Worm (Caenorhabditis elegans): ENCODE results near the gene B0507.5.

The B0507.5 gene

DNA sequence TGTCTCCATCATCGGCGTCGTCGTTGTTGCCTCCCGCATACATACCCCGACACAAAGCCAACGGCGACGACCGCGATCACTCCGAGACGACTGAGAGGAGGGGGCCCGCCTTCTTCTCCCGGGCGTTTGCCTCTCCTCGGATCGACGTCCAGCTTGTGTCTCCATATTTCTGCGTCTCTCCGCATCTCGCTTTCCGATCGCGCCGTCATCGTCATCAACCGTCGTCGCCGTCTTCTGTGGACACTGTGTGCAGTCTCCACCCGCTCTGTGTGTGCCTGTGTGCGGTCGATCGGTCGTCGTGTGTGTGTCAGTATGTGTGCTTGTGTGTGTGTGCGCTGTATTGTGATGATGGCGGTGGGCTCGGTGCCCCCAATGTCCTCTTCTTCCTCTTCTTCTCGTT lies 32.0 kb downstream of the B0507.5 start:
- TF ChIP-seq fos-1 (tag; optimal IDR thresholded peaks at IDR 0.05) (peak; percentile 30), ceh-82 (tag; optimal IDR thresholded peaks at IDR 0.05) (no peak), nhr-129 (tag; optimal IDR thresholded peaks at IDR 0.05) (peak; percentile 72), F13H6.1 (tag; optimal IDR thresholded peaks at IDR 0.05) (peak; percentile 50)

DNA sequence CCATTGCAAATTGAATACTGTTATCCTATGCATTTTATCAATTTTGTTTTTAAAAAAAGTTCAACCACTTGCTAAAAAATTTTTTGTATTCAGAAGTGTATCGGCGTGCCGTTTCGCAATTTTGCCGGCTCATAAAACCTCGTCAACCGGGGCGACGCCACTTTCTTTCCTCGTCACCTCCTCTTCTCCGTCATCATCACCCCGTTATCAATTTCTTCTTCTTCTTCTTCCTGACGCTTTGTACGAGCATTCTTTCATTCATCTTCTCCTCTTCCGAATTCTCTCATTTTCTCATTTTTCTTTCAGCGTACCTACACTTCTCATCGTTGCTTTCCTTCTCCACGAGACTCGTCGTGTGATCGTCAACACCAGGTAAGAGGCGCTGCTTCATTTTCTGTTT lies 32.8 kb downstream of the B0507.5 start, which contains the start of gene sup-37:
Gene sup-37, plus strand, starts transcription at position 301 of the 400 bp plus-strand sequence.
- TF ChIP-seq nhr-237 (tag; optimal IDR thresholded peaks at IDR 0.05) = no peak
- no peak for TF ChIP-seq ztf-11 (tag; optimal IDR thresholded peaks at IDR 0.05)
- no peak for TF ChIP-seq Y55F3AM.14 (GFP tag; optimal IDR thresholded peaks at IDR 0.05)
- TF ChIP-seq egl-27 (tag; optimal IDR thresholded peaks at IDR 0.05) = no peak
- no peak for TF ChIP-seq fos-1 (tag; optimal IDR thresholded peaks at IDR 0.05)
- TF ChIP-seq peb-1 (tag; optimal IDR thresholded peaks at IDR 0.05) = no peak
- TF ChIP-seq mbf-1 (tag; optimal IDR thresholded peaks at IDR 0.05) = no peak
- no peak for TF ChIP-seq unc-39 (tag; optimal IDR thresholded peaks at IDR 0.05)
- TF ChIP-seq skn-1 (tag; optimal IDR thresholded peaks at IDR 0.05) = no peak
- no peak for TF ChIP-seq nhr-21 (tag; optimal IDR thresholded peaks at IDR 0.05)
- TF ChIP-seq sem-4 (tag; optimal IDR thresholded peaks at IDR 0.05) = no peak
- TF ChIP-seq F13H6.1 (tag; optimal IDR thresholded peaks at IDR 0.05) = no peak
- TF ChIP-seq unc-55 (GFP tag; optimal IDR thresholded peaks at IDR 0.05) = no peak
- no peak for TF ChIP-seq ama-1 (optimal IDR thresholded peaks at IDR 0.05)
- TF ChIP-seq lin-39 (tag; optimal IDR thresholded peaks at IDR 0.05) = no peak
- no peak for TF ChIP-seq zag-1 (tag; optimal IDR thresholded peaks at IDR 0.05)

DNA sequence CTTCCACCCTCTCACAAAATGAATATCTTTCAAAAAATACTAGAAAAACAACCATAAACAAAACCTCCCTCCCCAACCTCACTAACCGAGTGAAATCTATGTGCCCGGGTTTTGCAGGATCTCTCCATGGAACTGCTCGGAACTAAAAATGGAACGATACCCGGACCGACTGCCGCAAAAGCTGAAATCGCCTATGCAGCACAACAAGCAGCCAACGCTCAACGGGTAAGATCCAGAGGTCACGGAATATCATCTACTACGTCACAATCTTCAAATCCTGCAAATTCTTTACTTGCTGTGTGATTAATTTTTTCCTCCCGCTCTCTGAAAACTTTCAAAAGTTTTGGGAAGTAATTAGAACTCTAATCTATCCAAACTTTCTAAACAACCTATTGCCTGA lies 35.9 kb downstream of the B0507.5 start:
- no peak for TF ChIP-seq ceh-16 (tag; optimal IDR thresholded peaks at IDR 0.05)
- TF ChIP-seq C34F6.9 (tag; optimal IDR thresholded peaks at IDR 0.05) = no peak
- no peak for TF ChIP-seq lin-11 (tag; optimal IDR thresholded peaks at IDR 0.05)
- no peak for TF ChIP-seq sma-3 (GFP tag; optimal IDR thresholded peaks at IDR 0.05)
- TF ChIP-seq fos-1 (tag; optimal IDR thresholded peaks at IDR 0.05) = no peak
- TF ChIP-seq lsy-2 (tag; optimal IDR thresholded peaks at IDR 0.05) = no peak
- TF ChIP-seq alr-1 (tag; optimal IDR thresholded peaks at IDR 0.05) = no peak
- TF ChIP-seq aly-2 (tag; optimal IDR thresholded peaks at IDR 0.05) = no peak
- no peak for TF ChIP-seq nhr-11 (tag; optimal IDR thresholded peaks at IDR 0.05)

DNA sequence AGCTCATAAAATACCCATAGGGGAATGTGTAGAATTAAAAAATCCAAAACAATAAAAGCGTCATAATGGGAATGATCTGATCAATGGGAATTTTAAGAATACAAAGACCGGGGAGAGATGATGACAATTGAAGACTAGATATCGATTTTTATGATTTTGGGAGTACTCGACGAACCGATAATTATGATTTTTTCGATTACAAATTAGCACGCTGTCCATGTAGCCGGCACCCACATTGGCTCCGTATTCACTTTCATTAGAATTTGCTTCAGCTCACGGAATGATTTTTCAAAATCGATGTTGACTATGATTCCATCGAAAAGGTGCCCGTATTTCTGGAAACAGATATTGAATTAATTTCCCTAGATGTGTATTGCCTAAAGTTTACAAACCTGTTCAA lies 39.3 kb downstream of the B0507.5 start:
- TF ChIP-seq snpc-4 (tag; optimal IDR thresholded peaks at IDR 0.05) = no peak

DNA sequence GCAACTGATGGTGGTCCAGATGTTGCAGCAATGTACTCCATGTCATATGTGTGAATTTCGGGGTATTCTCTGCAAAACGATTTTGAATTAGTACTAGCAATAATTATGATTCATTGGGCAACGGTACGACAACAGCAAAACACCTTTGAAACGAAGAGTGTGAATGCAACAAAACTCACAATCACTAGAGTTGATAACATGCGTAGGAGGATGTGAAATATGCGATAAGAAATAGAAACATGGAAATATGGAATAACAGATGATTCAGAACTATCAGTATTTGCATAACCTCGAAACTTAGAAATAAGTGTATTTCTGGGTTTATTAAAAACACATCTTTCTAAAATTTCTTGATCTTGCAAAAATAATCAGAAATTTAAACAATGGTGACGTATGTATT lies 42.0 kb downstream of the B0507.5 start:
- TF ChIP-seq ztf-11 (tag; optimal IDR thresholded peaks at IDR 0.05) (no peak), fos-1 (tag; optimal IDR thresholded peaks at IDR 0.05) (peak; percentile 66)

DNA sequence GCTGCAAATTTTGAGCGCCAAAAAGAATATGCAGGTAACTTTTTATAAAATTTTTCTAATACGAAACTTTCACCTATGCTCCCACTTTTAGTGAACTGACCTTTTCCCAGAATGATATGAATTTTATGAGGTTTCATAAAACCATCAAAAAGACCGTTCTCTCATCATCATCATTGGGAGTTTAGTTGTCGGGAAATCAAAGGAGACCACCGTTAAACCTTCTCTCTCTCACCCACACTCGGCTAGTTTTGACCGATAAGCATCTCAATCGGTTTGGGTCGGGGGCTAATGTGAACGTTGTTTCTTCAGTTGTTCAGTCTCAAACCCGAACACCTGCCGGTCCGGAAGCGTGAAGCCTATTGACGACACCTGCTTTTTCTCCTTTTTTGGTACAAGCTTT lies 42.8 kb downstream of the B0507.5 start:
- TF ChIP-seq nhr-25 (tag; optimal IDR thresholded peaks at IDR 0.05) (no peak), fos-1 (tag; optimal IDR thresholded peaks at IDR 0.05) (peak; percentile 54)

DNA sequence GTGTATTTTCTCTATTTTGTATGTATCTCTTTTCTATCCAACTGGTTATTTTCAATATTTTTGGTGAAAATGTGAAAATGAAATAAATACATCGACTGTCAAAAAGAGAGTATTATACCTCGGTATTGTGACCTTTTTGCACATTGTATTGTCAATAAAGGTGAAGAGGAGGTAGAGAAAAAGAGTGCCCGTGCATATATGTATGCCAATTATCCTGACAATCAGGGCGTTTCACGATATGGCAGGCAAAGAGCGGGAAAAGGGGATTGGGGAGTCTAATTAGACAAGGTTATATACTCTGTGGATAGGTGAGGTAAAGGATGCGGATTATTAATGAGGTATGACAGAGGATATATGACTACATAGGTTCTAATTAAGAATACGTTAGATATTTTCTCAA lies 43.4 kb downstream of the B0507.5 start:
- TF ChIP-seq egl-27 (tag; optimal IDR thresholded peaks at IDR 0.05) (no peak), nhr-129 (tag; optimal IDR thresholded peaks at IDR 0.05) (peak; percentile 14)

DNA sequence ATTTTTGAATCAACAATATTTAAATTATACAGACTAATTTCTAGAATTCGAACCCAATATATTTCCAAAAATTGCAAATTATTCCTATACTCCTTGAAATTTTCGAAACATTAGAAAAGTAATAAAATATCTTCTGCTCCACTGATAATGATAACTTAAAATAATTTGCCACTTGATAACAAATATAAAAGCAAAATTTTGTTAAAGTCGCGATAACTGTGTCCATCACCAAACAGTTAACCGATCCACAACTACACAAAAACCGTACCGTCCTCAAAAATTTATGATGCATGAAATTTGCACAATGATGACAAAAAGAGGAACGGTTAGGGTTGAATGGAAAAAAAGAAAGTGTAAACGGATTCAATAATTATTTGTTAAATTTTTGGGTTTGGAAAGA lies 45.0 kb downstream of the B0507.5 start:
- TF ChIP-seq snpc-4 (tag; optimal IDR thresholded peaks at IDR 0.05) (no peak), nhr-23 (tag; optimal IDR thresholded peaks at IDR 0.05) (no peak), F13H6.1 (tag; optimal IDR thresholded peaks at IDR 0.05) (no peak), sma-9 (GFP tag; optimal IDR thresholded peaks at IDR 0.05) (no peak), sma-9 (tag; optimal IDR thresholded peaks at IDR 0.05) (no peak), alr-1 (tag; optimal IDR thresholded peaks at IDR 0.05) (no peak), nhr-21 (tag; optimal IDR thresholded peaks at IDR 0.05) (no peak), C34F6.9 (tag; optimal IDR thresholded peaks at IDR 0.05) (no peak), lin-13 (GFP tag; optimal IDR thresholded peaks at IDR 0.05) (no peak), skn-1 (tag; optimal IDR thresholded peaks at IDR 0.05) (no peak), sem-4 (tag; optimal IDR thresholded peaks at IDR 0.05) (no peak), unc-55 (GFP tag; optimal IDR thresholded peaks at IDR 0.05) (no peak), nhr-12 (tag; optimal IDR thresholded peaks at IDR 0.05) (no peak)

All from whole organism, L2 larva.